Fruit fly (Drosophila melanogaster) whole organism, embryonic: ENCODE data around the gene Iru.

ENCODE experiments used
- Atf6 ChIP-seq: fragments of 200-800 bp; sonication (Bioruptor generic); IDR thresholded peaks from 2 replicates; pipeline ENCODE4 v1.3.6; 2022; ENCODE audit warnings: missing biosample characterization, missing genetic modification characterization
- Bteb2 ChIP-seq: fragments of 200-800 bp; sonication (Bioruptor generic); optimal IDR thresholded peaks from 2 replicates; lab custom pipeline; 2016; ENCODE audit warnings: missing biosample characterization, missing genetic modification characterization
- CG10959 ChIP-seq: fragments of 200-800 bp; sonication (Bioruptor generic); IDR thresholded peaks from 2 replicates; pipeline ENCODE4 v1.3.6; 2022; ENCODE audit warnings: missing biosample characterization, missing genetic modification characterization
- CG11085 ChIP-seq: fragments of 200-800 bp; sonication (Bioruptor generic); IDR thresholded peaks from 2 replicates; pipeline ENCODE4 v1.3.6; 2022; ENCODE audit warnings: missing biosample characterization, missing genetic modification characterization
- CG11456 ChIP-seq: fragments of 200-800 bp; sonication (Bioruptor generic); IDR thresholded peaks from 3 replicates; pipeline ENCODE4 v1.3.6; 2022; ENCODE audit warnings: missing biosample characterization, missing genetic modification characterization
- CG12659 ChIP-seq: fragments of 200-800 bp; sonication (Bioruptor generic); optimal IDR thresholded peaks from 3 replicates; lab custom pipeline; 2017; ENCODE audit warnings: mild to moderate bottlenecking, missing biosample characterization, missing genetic modification reagents, missing genetic modification characterization
- CG13123 ChIP-seq: fragments of 200-800 bp; sonication (Bioruptor generic); optimal IDR thresholded peaks from 2 replicates; lab custom pipeline; 2016; ENCODE audit warnings: missing biosample characterization, missing genetic modification characterization
- CG14441 ChIP-seq: fragments of 200-800 bp; sonication (Bioruptor generic); IDR thresholded peaks from 2 replicates; pipeline ENCODE4 v1.3.6; 2022; ENCODE audit warnings: missing biosample characterization, missing genetic modification characterization
- CG16815 ChIP-seq: fragments of 200-800 bp; sonication (Bioruptor generic); optimal IDR thresholded peaks from 3 replicates; lab custom pipeline; 2017; ENCODE audit warnings: missing biosample characterization, mild to moderate bottlenecking, missing genetic modification characterization
- CG30431 ChIP-seq: fragments of 200-800 bp; sonication (Bioruptor generic); optimal IDR thresholded peaks from 2 replicates; lab custom pipeline; 2017; ENCODE audit warnings: missing biosample characterization, missing genetic modification characterization
- CG31365 ChIP-seq: fragments of 200-800 bp; sonication (Bioruptor generic); optimal IDR thresholded peaks from 2 replicates; lab custom pipeline; 2018; ENCODE audit warnings: missing biosample characterization, mild to moderate bottlenecking, missing genetic modification characterization
- CG4707 ChIP-seq: fragments of 200-800 bp; sonication (Bioruptor generic); optimal IDR thresholded peaks from 2 replicates; lab custom pipeline; 2018; ENCODE audit warnings: missing biosample characterization, mild to moderate bottlenecking, missing genetic modification characterization, moderate library complexity
- CG6254 ChIP-seq: fragments of 200-800 bp; sonication (Bioruptor generic); optimal IDR thresholded peaks from 3 replicates; lab custom pipeline; 2017; ENCODE audit warnings: mild to moderate bottlenecking, missing biosample characterization, missing genetic modification reagents, missing genetic modification characterization
- CG6791 ChIP-seq: fragments of 200-800 bp; sonication (Bioruptor generic); IDR thresholded peaks from 3 replicates; pipeline ENCODE4 v1.3.6; 2022; ENCODE audit warnings: missing biosample characterization, missing genetic modification characterization; ENCODE audit not compliant: partially characterized antibody
- CG7963 ChIP-seq: fragments of 200-800 bp; sonication (Bioruptor generic); IDR thresholded peaks from 3 replicates; pipeline ENCODE4 v1.3.6; 2022; ENCODE audit warnings: missing biosample characterization, missing genetic modification characterization; ENCODE audit not compliant: partially characterized antibody
- Dad ChIP-seq: fragments of 200-800 bp; sonication (Bioruptor generic); optimal IDR thresholded peaks from 3 replicates; lab custom pipeline; 2016; ENCODE audit warnings: missing biosample characterization, missing genetic modification characterization
- Deaf1 ChIP-seq: fragments of 200-800 bp; optimal IDR thresholded peaks from 3 replicates; lab custom pipeline; 2019; ENCODE audit warnings: missing biosample characterization, mild to moderate bottlenecking, missing genetic modification characterization, moderate library complexity
- Dip3 ChIP-seq: fragments of 200-800 bp; sonication (Bioruptor generic); optimal IDR thresholded peaks from 3 replicates; lab custom pipeline; 2016; ENCODE audit warnings: missing biosample characterization, missing genetic modification characterization
- Dp ChIP-seq: fragments of 200-800 bp; sonication (Bioruptor generic); optimal IDR thresholded peaks from 2 replicates; lab custom pipeline; 2018; ENCODE audit warnings: missing biosample characterization, mild to moderate bottlenecking, missing genetic modification characterization, moderate library complexity
- Fer2 ChIP-seq: fragments of 200-800 bp; sonication (Bioruptor generic); optimal IDR thresholded peaks from 2 replicates; lab custom pipeline; 2018; ENCODE audit warnings: missing biosample characterization, mild to moderate bottlenecking, missing genetic modification characterization, moderate library complexity
- Gsc ChIP-seq: fragments of 200-800 bp; sonication (Bioruptor generic); IDR thresholded peaks from 2 replicates; pipeline ENCODE4 v1.3.6; 2022; ENCODE audit warnings: missing biosample characterization, missing genetic modification characterization
- HLH3B ChIP-seq: fragments of 200-800 bp; sonication (Bioruptor generic); IDR thresholded peaks from 2 replicates; pipeline ENCODE4 v1.3.6; 2022; ENCODE audit warnings: missing biosample characterization, missing genetic modification characterization
- HLHmδ ChIP-seq: fragments of 200-800 bp; sonication (Bioruptor generic); optimal IDR thresholded peaks from 2 replicates; lab custom pipeline; 2018; ENCODE audit warnings: missing biosample characterization, mild to moderate bottlenecking, missing genetic modification characterization, moderate library complexity
- NC2α ChIP-seq: fragments of 200-800 bp; sonication (Bioruptor generic); optimal IDR thresholded peaks from 2 replicates; lab custom pipeline; 2016; ENCODE audit warnings: missing biosample characterization, missing genetic modification characterization
- al ChIP-seq: fragments of 200-800 bp; sonication (Bioruptor generic); IDR thresholded peaks from 2 replicates; pipeline ENCODE4 v1.3.6; 2022; ENCODE audit warnings: missing biosample characterization, missing genetic modification characterization
- cas ChIP-seq: fragments of 200-800 bp; sonication (Bioruptor generic); IDR thresholded peaks from 2 replicates; pipeline ENCODE4 v1.3.6; 2022; ENCODE audit warnings: missing biosample characterization, missing genetic modification characterization
- caup ChIP-seq: fragments of 200-800 bp; sonication (Bioruptor generic); optimal IDR thresholded peaks from 3 replicates; lab custom pipeline; 2017; ENCODE audit warnings: missing biosample characterization, mild to moderate bottlenecking, missing genetic modification characterization, moderate library complexity; ENCODE audit not compliant: severe bottlenecking
- chm ChIP-seq: fragments of 200-800 bp; sonication (Bioruptor generic); IDR thresholded peaks from 2 replicates; pipeline ENCODE4 v1.3.6; 2022; ENCODE audit warnings: missing biosample characterization, missing genetic modification characterization
- chn ChIP-seq: fragments of 200-800 bp; sonication (Bioruptor generic); optimal IDR thresholded peaks from 2 replicates; lab custom pipeline; 2016; ENCODE audit warnings: missing biosample characterization, missing genetic modification characterization
- danr ChIP-seq: fragments of 200-800 bp; sonication (Bioruptor generic); IDR thresholded peaks from 2 replicates; pipeline ENCODE4 v1.3.6; 2022; ENCODE audit warnings: missing biosample characterization, missing genetic modification characterization
- dmrt11E ChIP-seq: fragments of 200-800 bp; sonication (Bioruptor generic); optimal IDR thresholded peaks from 3 replicates; lab custom pipeline; 2018; ENCODE audit warnings: missing biosample characterization, mild to moderate bottlenecking, missing genetic modification characterization, moderate library complexity
- eyg ChIP-seq: fragments of 200-800 bp; sonication (Bioruptor generic); optimal IDR thresholded peaks from 3 replicates; lab custom pipeline; 2016; ENCODE audit warnings: missing biosample characterization, missing genetic modification characterization
- ftz-f1 ChIP-seq: fragments of 200-800 bp; sonication (Bioruptor generic); optimal IDR thresholded peaks from 2 replicates; lab custom pipeline; 2016; ENCODE audit warnings: missing biosample characterization, missing genetic modification characterization
- grn ChIP-seq: fragments of 200-800 bp; sonication (Bioruptor generic); optimal IDR thresholded peaks from 3 replicates; lab custom pipeline; 2017; ENCODE audit warnings: missing biosample characterization, missing genetic modification characterization
- h ChIP-seq: fragments of >200 bp; optimal IDR thresholded peaks from 2 replicates; lab custom pipeline; 2017
- hbn ChIP-seq: fragments of 200-800 bp; sonication (Bioruptor generic); IDR thresholded peaks from 2 replicates; pipeline ENCODE4 v1.3.6; 2022; ENCODE audit warnings: missing biosample characterization, missing genetic modification characterization; ENCODE audit not compliant: partially characterized antibody
- hkb ChIP-seq, 2 experiments: fragments of 200-800 bp in 1 of 2; fragments of >200 bp in 1 of 2; sonication (Bioruptor generic) in 1 of 2; IDR thresholded peaks in 1 of 2; optimal IDR thresholded peaks in 1 of 2; 2 replicates each; pipeline versions ENCODE4 v1.3.6 to Lab custom; 2017 to 2022; ENCODE audit warnings: missing biosample characterization in 1 of 2, missing genetic modification characterization in 1 of 2
- insv ChIP-seq, 2 experiments: fragments of 200-800 bp; sonication (Bioruptor generic); optimal IDR thresholded peaks; 3 replicates each; lab custom pipeline; 2016 to 2018; ENCODE audit warnings: missing biosample characterization in 2 of 2, missing genetic modification characterization in 2 of 2
- lbe ChIP-seq: fragments of 200-800 bp; sonication (Bioruptor generic); optimal IDR thresholded peaks from 2 replicates; lab custom pipeline; 2016; ENCODE audit warnings: missing biosample characterization, mild to moderate bottlenecking, missing genetic modification characterization
- oc ChIP-seq: fragments of 200-800 bp; sonication (Bioruptor generic); optimal IDR thresholded peaks from 2 replicates; lab custom pipeline; 2018; ENCODE audit warnings: missing biosample characterization, mild to moderate bottlenecking, missing genetic modification characterization, moderate library complexity
- psq ChIP-seq: fragments of 200-800 bp; sonication (Bioruptor generic); optimal IDR thresholded peaks from 2 replicates; lab custom pipeline; 2017; ENCODE audit warnings: missing biosample characterization, missing genetic modification characterization
- pum ChIP-seq: fragments of 200-800 bp; sonication (Bioruptor generic); optimal IDR thresholded peaks from 2 replicates; lab custom pipeline; 2016; ENCODE audit warnings: missing biosample characterization, missing genetic modification characterization
- slou ChIP-seq: fragments of 200-800 bp; sonication (Bioruptor generic); optimal IDR thresholded peaks from 3 replicates; lab custom pipeline; 2016; ENCODE audit warnings: missing biosample characterization, missing genetic modification characterization
- slp2 ChIP-seq: fragments of 200-800 bp; sonication (Bioruptor generic); optimal IDR thresholded peaks from 2 replicates; lab custom pipeline; 2016; ENCODE audit warnings: missing biosample characterization, missing genetic modification characterization
- tap ChIP-seq: fragments of 200-800 bp; optimal IDR thresholded peaks from 3 replicates; lab custom pipeline; 2019; ENCODE audit warnings: missing biosample characterization, mild to moderate bottlenecking, missing genetic modification characterization, moderate library complexity
- tgo ChIP-seq: fragments of 200-800 bp; sonication (Bioruptor generic); IDR thresholded peaks from 3 replicates; pipeline ENCODE4 v1.3.6; 2022; ENCODE audit warnings: missing biosample characterization, missing genetic modification characterization
- tna ChIP-seq: fragments of 200-800 bp; sonication (Bioruptor generic); IDR thresholded peaks from 2 replicates; pipeline ENCODE4 v1.3.6; 2022; ENCODE audit warnings: missing biosample characterization, missing genetic modification characterization; ENCODE audit not compliant: partially characterized antibody
- unc-4 ChIP-seq: fragments of 200-800 bp; sonication (Bioruptor generic); IDR thresholded peaks from 2 replicates; pipeline ENCODE4 v1.3.6; 2022; ENCODE audit warnings: missing biosample characterization, missing genetic modification characterization; ENCODE audit not compliant: partially characterized antibody
- vvl ChIP-seq: fragments of 200-800 bp; sonication (Bioruptor generic); IDR thresholded peaks from 2 replicates; pipeline ENCODE4 v1.3.6; 2022; ENCODE audit warnings: missing biosample characterization, missing genetic modification characterization
- zfh2 ChIP-seq: fragments of 200-800 bp; sonication (Bioruptor generic); optimal IDR thresholded peaks from 2 replicates; lab custom pipeline; 2016; ENCODE audit warnings: missing biosample characterization, missing genetic modification characterization

The Iru gene

DNA sequence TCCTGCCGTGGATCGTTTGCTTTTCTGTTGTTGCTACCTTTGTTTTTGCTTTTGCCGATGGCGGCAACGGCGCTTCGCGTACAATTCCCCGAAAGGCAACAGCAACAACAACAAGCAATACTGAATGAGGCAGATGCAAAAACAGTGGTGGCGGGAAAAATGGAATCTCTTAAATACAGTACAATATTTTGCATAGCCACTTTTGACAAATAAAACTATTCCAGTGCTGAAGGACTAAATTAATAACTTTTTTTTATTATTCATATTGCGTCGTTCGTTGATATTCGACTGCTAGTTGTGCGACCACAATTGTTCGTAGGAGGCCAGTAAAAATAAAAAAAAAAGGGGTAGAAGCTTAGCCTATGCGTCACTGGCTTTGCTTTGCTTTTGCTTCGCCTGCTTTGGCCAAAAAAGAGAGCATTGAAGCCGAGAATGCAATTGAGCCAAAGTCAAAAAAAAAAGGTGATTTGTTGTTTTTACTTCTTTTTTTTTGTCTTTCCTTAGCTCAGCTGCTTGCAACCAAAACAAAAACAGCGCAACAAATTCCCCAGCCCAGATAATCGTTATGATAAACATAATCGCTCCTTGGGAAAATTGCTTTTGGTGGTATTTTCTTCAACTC, 25.7 kb downstream of the Iru start (continued):
- TF ChIP-seq Dip3 (GFP tag; lab: Kevin White, UChicago): peak; percentile 88
- peak; percentile 74 for TF ChIP-seq CG11085 (GFP tag; lab: Robert Waterston, UW)
- no peak for TF ChIP-seq grn
- TF ChIP-seq h (lab: Kevin White, UChicago): no peak
- TF ChIP-seq pum: peak; percentile 82
- peak; percentile 28 for TF ChIP-seq slou
- TF ChIP-seq CG13123: peak; percentile 68
- peak; percentile 92 for TF ChIP-seq vvl
- TF ChIP-seq hbn (GFP tag; lab: Robert Waterston, UW): no peak
- TF ChIP-seq dmrt11E: peak; percentile 60
- TF ChIP-seq Fer2 (tag; lab: Kevin White, UChicago): peak; percentile 49
- TF ChIP-seq caup: peak; percentile 83
- peak; percentile 92 for TF ChIP-seq oc
- TF ChIP-seq slp2 (GFP tag; lab: Kevin White, UChicago): peak; percentile 58
- peak; percentile 59 for TF ChIP-seq NC2α (GFP tag; lab: Kevin White, UChicago)
- peak; percentile 71 for TF ChIP-seq cas (GFP tag; lab: Robert Waterston, UW)
- TF ChIP-seq hkb (optimal IDR thresholded peaks at IDR 0.05; lab: Kevin White, UChicago): no peak
- peak; percentile 96 for TF ChIP-seq hkb (GFP tag; IDR thresholded peaks at IDR 0.05; lab: Robert Waterston, UW)
- no peak for TF ChIP-seq Dp (GFP tag; lab: Kevin White, UChicago)
- peak; percentile 76 for TF ChIP-seq CG30431
- no peak for TF ChIP-seq CG6791 (GFP tag; lab: Robert Waterston, UW)
- peak; percentile 75 for TF ChIP-seq CG10959 (GFP tag; lab: Robert Waterston, UW)
- TF ChIP-seq eyg (GFP tag; lab: Kevin White, UChicago): peak; percentile 74
- TF ChIP-seq CG14441 (GFP tag; lab: Robert Waterston, UW): peak; percentile 91
- peak; percentile 79 for TF ChIP-seq Deaf1 (tag; lab: Kevin White, UChicago)
- peak; percentile 80 for TF ChIP-seq danr (GFP tag; lab: Robert Waterston, UW)
- TF ChIP-seq lbe (GFP tag; lab: Kevin White, UChicago): peak; percentile 92
- peak; percentile 98 for TF ChIP-seq tgo (GFP tag; lab: Robert Waterston, UW)
- peak; percentile 90 for TF ChIP-seq Atf6 (GFP tag; lab: Robert Waterston, UW)
- TF ChIP-seq chn: peak; percentile 85
- TF ChIP-seq ftz-f1 (GFP tag; lab: Kevin White, UChicago): peak; percentile 18
- peak; percentile 60 for TF ChIP-seq psq (GFP tag; lab: Kevin White, UChicago)
- peak; percentile 83 for TF ChIP-seq zfh2 (GFP tag; lab: Kevin White, UChicago)
- peak; percentile 76 for TF ChIP-seq al (GFP tag; lab: Robert Waterston, UW)
- peak; percentile 57 for TF ChIP-seq CG16815
- peak; percentile 67 for TF ChIP-seq Dad (GFP tag; lab: Kevin White, UChicago)
- peak; percentile 92 for TF ChIP-seq HLH3B (GFP tag; lab: Robert Waterston, UW)
- TF ChIP-seq insv (GFP tag; optimal IDR thresholded peaks at IDR 0.05; lab: Kevin White, UChicago): peak in 1 of 2 experiments; percentile 3
- peak; percentile 82 for TF ChIP-seq CG6254
- peak; percentile 91 for TF ChIP-seq CG11456 (GFP tag; lab: Robert Waterston, UW)
- no peak for TF ChIP-seq Gsc
- TF ChIP-seq tap (tag; lab: Kevin White, UChicago): peak; percentile 88
- TF ChIP-seq HLHmδ (GFP tag; lab: Kevin White, UChicago): no peak
- TF ChIP-seq tna (GFP tag; lab: Robert Waterston, UW): no peak
- TF ChIP-seq Bteb2: peak; percentile 79
- peak; percentile 88 for TF ChIP-seq chm
- peak; percentile 66 for TF ChIP-seq CG31365 (tag; lab: Kevin White, UChicago)
- TF ChIP-seq unc-4 (GFP tag; lab: Robert Waterston, UW): no peak
- no peak for TF ChIP-seq CG7963 (GFP tag; lab: Robert Waterston, UW)
- peak; percentile 86 for TF ChIP-seq CG12659 (GFP tag; lab: Kevin White, UChicago)
- peak; percentile 65 for TF ChIP-seq CG4707 (GFP tag; lab: Kevin White, UChicago)
